Fruit fly (Drosophila melanogaster) whole organism, prepupa: ENCODE data around the gene CG7275.
A peak's percentile ranks its signal among the peaks of the same experiment; 100 is the strongest.

ENCODE experiments used
- CG10669 ChIP-seq: fragments of 200-800 bp; sonication (Bioruptor generic); optimal IDR thresholded peaks from 3 replicates; lab custom pipeline; 2018; ENCODE audit warnings: missing biosample characterization, mild to moderate bottlenecking, missing genetic modification characterization, moderate library complexity
- CG11294 ChIP-seq: fragments of 200-800 bp; sonication (Bioruptor generic); IDR thresholded peaks from 2 replicates; pipeline ENCODE4 v1.3.6; 2022; ENCODE audit warnings: missing biosample characterization, missing genetic modification characterization
- CG11762 ChIP-seq: fragments of 200-800 bp; sonication (Bioruptor generic); optimal IDR thresholded peaks from 3 replicates; lab custom pipeline; 2016; ENCODE audit warnings: missing biosample characterization, missing genetic modification characterization; ENCODE audit not compliant: insufficient read depth
- CG11902 ChIP-seq: fragments of 200-800 bp; sonication (Bioruptor generic); optimal IDR thresholded peaks from 3 replicates; lab custom pipeline; 2016; ENCODE audit warnings: missing biosample characterization, missing genetic modification characterization
- CG15336 ChIP-seq: fragments of 200-800 bp; sonication (Bioruptor generic); IDR thresholded peaks from 2 replicates; pipeline ENCODE4 v1.3.6; 2022; ENCODE audit warnings: missing biosample characterization, missing genetic modification characterization
- CG1621 ChIP-seq: fragments of 200-800 bp; sonication (Bioruptor generic); optimal IDR thresholded peaks from 3 replicates; lab custom pipeline; 2018; ENCODE audit warnings: missing biosample characterization, mild to moderate bottlenecking, missing genetic modification characterization
- CG16779 ChIP-seq: fragments of 200-800 bp; sonication (Bioruptor generic); optimal IDR thresholded peaks from 3 replicates; lab custom pipeline; 2017; ENCODE audit warnings: missing biosample characterization, mild to moderate bottlenecking, missing genetic modification characterization
- CG3032 ChIP-seq: fragments of 200-800 bp; optimal IDR thresholded peaks from 2 replicates; lab custom pipeline; 2019; ENCODE audit warnings: missing biosample characterization, mild to moderate bottlenecking, missing genetic modification characterization, moderate library complexity
- CG31627 ChIP-seq: fragments of 200-800 bp; sonication (Bioruptor generic); optimal IDR thresholded peaks from 3 replicates; lab custom pipeline; 2016; ENCODE audit warnings: missing biosample characterization, missing genetic modification characterization
- CG32006 ChIP-seq: fragments of 200-800 bp; sonication (Bioruptor generic); optimal IDR thresholded peaks from 3 replicates; lab custom pipeline; 2017; ENCODE audit warnings: missing biosample characterization, mild to moderate bottlenecking, missing genetic modification characterization
- CG34406 ChIP-seq: fragments of 200-800 bp; sonication (Bioruptor generic); optimal IDR thresholded peaks from 3 replicates; lab custom pipeline; 2016; ENCODE audit warnings: missing biosample characterization, missing genetic modification characterization
- CG3919 ChIP-seq: fragments of 200-800 bp; sonication (Bioruptor generic); optimal IDR thresholded peaks from 3 replicates; lab custom pipeline; 2016; ENCODE audit warnings: missing biosample characterization, missing genetic modification characterization
- CG4318 ChIP-seq: fragments of 200-800 bp; sonication (Bioruptor generic); optimal IDR thresholded peaks from 3 replicates; lab custom pipeline; 2017; ENCODE audit warnings: missing biosample characterization, mild to moderate bottlenecking, missing genetic modification characterization
- CG6163 ChIP-seq: fragments of 200-800 bp; sonication (Bioruptor generic); IDR thresholded peaks from 3 replicates; pipeline ENCODE4 v1.3.6; 2022; ENCODE audit warnings: missing biosample characterization, missing genetic modification characterization
- CG6276 ChIP-seq: fragments of 200-800 bp; sonication (Bioruptor generic); optimal IDR thresholded peaks from 2 replicates; lab custom pipeline; 2017; ENCODE audit warnings: missing biosample characterization, mild to moderate bottlenecking, missing genetic modification characterization
- CG6792 ChIP-seq: fragments of 200-800 bp; sonication (Bioruptor generic); optimal IDR thresholded peaks from 3 replicates; lab custom pipeline; 2016; ENCODE audit warnings: missing biosample characterization, missing genetic modification characterization
- CG6854 ChIP-seq: fragments of 200-800 bp; sonication (Bioruptor generic); optimal IDR thresholded peaks from 2 replicates; lab custom pipeline; 2017; ENCODE audit warnings: missing biosample characterization, mild to moderate bottlenecking, missing genetic modification characterization
- CG7368 ChIP-seq: fragments of 200-800 bp; sonication (Bioruptor generic); optimal IDR thresholded peaks from 3 replicates; lab custom pipeline; 2016; ENCODE audit warnings: missing biosample characterization, missing genetic modification characterization
- CG8319 ChIP-seq: fragments of 200-800 bp; sonication (Bioruptor generic); optimal IDR thresholded peaks from 3 replicates; lab custom pipeline; 2016; ENCODE audit warnings: missing biosample characterization, missing genetic modification characterization
- CG9139 ChIP-seq: fragments of 200-800 bp; sonication (Bioruptor generic); optimal IDR thresholded peaks from 3 replicates; lab custom pipeline; 2017; ENCODE audit warnings: missing biosample characterization, mild to moderate bottlenecking, missing genetic modification characterization
- Eip75B ChIP-seq: fragments of 200-800 bp; sonication (Bioruptor generic); optimal IDR thresholded peaks from 3 replicates; lab custom pipeline; 2016; ENCODE audit warnings: missing biosample characterization, missing genetic modification characterization
- Eip78C ChIP-seq: fragments of 200-800 bp; sonication (Bioruptor generic); peaks from one replicate; lab custom pipeline; 2016; ENCODE audit warnings: missing biosample characterization, missing genetic modification characterization
- Eip93F ChIP-seq: fragments of 200-800 bp; sonication (Bioruptor generic); optimal IDR thresholded peaks from 2 replicates; lab custom pipeline; 2016; ENCODE audit warnings: missing biosample characterization, mild to moderate bottlenecking, missing genetic modification characterization
- Ets21C ChIP-seq: fragments of 200-800 bp; sonication (Bioruptor generic); optimal IDR thresholded peaks from 3 replicates; lab custom pipeline; 2016; ENCODE audit warnings: missing biosample characterization, missing genetic modification characterization
- Ets96B ChIP-seq: fragments of 200-800 bp; optimal IDR thresholded peaks from 2 replicates; lab custom pipeline; 2019; ENCODE audit warnings: missing biosample characterization, mild to moderate bottlenecking, missing genetic modification characterization, moderate library complexity
- Gug ChIP-seq: fragments of 200-800 bp; sonication (Bioruptor generic); IDR thresholded peaks from 2 replicates; pipeline ENCODE4 v1.3.6; 2022; ENCODE audit warnings: missing biosample characterization, missing genetic modification characterization
- Hr38 ChIP-seq: sonication (Bioruptor generic); optimal IDR thresholded peaks from 2 replicates; lab custom pipeline; 2016; ENCODE audit warnings: missing biosample characterization, missing genetic modification characterization
- Hr39 ChIP-seq: fragments of 200-800 bp; sonication (Bioruptor generic); optimal IDR thresholded peaks from 2 replicates; lab custom pipeline; 2016; ENCODE audit warnings: missing biosample characterization, missing genetic modification characterization
- Hr4 ChIP-seq: fragments of 200-800 bp; sonication (Bioruptor generic); optimal IDR thresholded peaks from 3 replicates; lab custom pipeline; 2016; ENCODE audit warnings: missing biosample characterization, missing genetic modification characterization
- Lpt ChIP-seq: fragments of 200-800 bp; sonication (Bioruptor generic); optimal IDR thresholded peaks from 3 replicates; lab custom pipeline; 2016; ENCODE audit warnings: missing biosample characterization, missing genetic modification characterization
- Met ChIP-seq: fragments of 200-800 bp; sonication (Bioruptor generic); optimal IDR thresholded peaks from 3 replicates; lab custom pipeline; 2016; ENCODE audit warnings: missing biosample characterization, missing genetic modification characterization
- OdsH ChIP-seq: fragments of 200-800 bp; sonication (Bioruptor generic); optimal IDR thresholded peaks from 3 replicates; lab custom pipeline; 2016; ENCODE audit warnings: missing biosample characterization, missing genetic modification characterization
- Sox102F ChIP-seq: fragments of 200-800 bp; sonication (Bioruptor generic); optimal IDR thresholded peaks from 2 replicates; lab custom pipeline; 2016; ENCODE audit warnings: missing biosample characterization, mild to moderate bottlenecking, missing genetic modification characterization
- Sox14 ChIP-seq: fragments of 200-800 bp; sonication (Bioruptor generic); optimal IDR thresholded peaks from 3 replicates; lab custom pipeline; 2016; ENCODE audit warnings: missing biosample characterization, missing genetic modification characterization
- Sox15 ChIP-seq: fragments of 200-800 bp; sonication (Bioruptor generic); optimal IDR thresholded peaks from 3 replicates; lab custom pipeline; 2016; ENCODE audit warnings: missing biosample characterization, missing genetic modification characterization
- achi ChIP-seq: fragments of 200-800 bp; sonication (Bioruptor generic); optimal IDR thresholded peaks from 3 replicates; lab custom pipeline; 2016; ENCODE audit warnings: missing biosample characterization, missing genetic modification characterization
- acj6 ChIP-seq: fragments of 200-800 bp; sonication (Bioruptor generic); optimal IDR thresholded peaks from 3 replicates; lab custom pipeline; 2016; ENCODE audit warnings: missing biosample characterization, missing genetic modification characterization
- cyc ChIP-seq: fragments of 200-800 bp; sonication (Bioruptor generic); optimal IDR thresholded peaks from 3 replicates; lab custom pipeline; 2016; ENCODE audit warnings: missing biosample characterization, missing genetic modification characterization
- dac ChIP-seq: fragments of 200-800 bp; sonication (Bioruptor generic); optimal IDR thresholded peaks from 2 replicates; lab custom pipeline; 2017; ENCODE audit warnings: missing biosample characterization, mild to moderate bottlenecking, missing genetic modification characterization
- dsx ChIP-seq: fragments of 200-800 bp; optimal IDR thresholded peaks from 3 replicates; lab custom pipeline; 2019; ENCODE audit warnings: missing biosample characterization, mild to moderate bottlenecking, missing genetic modification characterization, moderate library complexity; ENCODE audit not compliant: poor library complexity, severe bottlenecking
- eg ChIP-seq: fragments of 200-800 bp; sonication (Bioruptor generic); IDR thresholded peaks from 3 replicates; pipeline ENCODE4 v1.3.6; 2022; ENCODE audit warnings: missing biosample characterization, missing genetic modification characterization
- esn ChIP-seq: fragments of 200-800 bp; sonication (Bioruptor generic); optimal IDR thresholded peaks from 2 replicates; lab custom pipeline; 2016; ENCODE audit warnings: missing biosample characterization, mild to moderate bottlenecking, missing genetic modification characterization, moderate library complexity
- fd85E ChIP-seq: fragments of 200-800 bp; sonication (Bioruptor generic); optimal IDR thresholded peaks from 3 replicates; lab custom pipeline; 2016; ENCODE audit warnings: missing biosample characterization, missing genetic modification characterization
- fkh ChIP-seq: fragments of 200-800 bp; sonication (Bioruptor generic); optimal IDR thresholded peaks from 3 replicates; lab custom pipeline; 2017; ENCODE audit warnings: missing biosample characterization, mild to moderate bottlenecking, missing genetic modification characterization, moderate library complexity
- lz ChIP-seq: fragments of 200-800 bp; sonication (Bioruptor generic); optimal IDR thresholded peaks from 3 replicates; lab custom pipeline; 2016; ENCODE audit warnings: missing biosample characterization, missing genetic modification characterization
- net ChIP-seq: fragments of 200-800 bp; sonication (Bioruptor generic); optimal IDR thresholded peaks from 3 replicates; lab custom pipeline; 2016; ENCODE audit warnings: missing biosample characterization, missing genetic modification characterization
- pdm3 ChIP-seq: fragments of 200-800 bp; sonication (Bioruptor generic); optimal IDR thresholded peaks from 3 replicates; lab custom pipeline; 2016; ENCODE audit warnings: missing biosample characterization, missing genetic modification characterization
- spab ChIP-seq: fragments of 200-800 bp; sonication (Bioruptor generic); optimal IDR thresholded peaks from 2 replicates; lab custom pipeline; 2017; ENCODE audit warnings: missing biosample characterization, mild to moderate bottlenecking, missing genetic modification characterization, missing genetic modification reagents
- ss ChIP-seq, 2 experiments: fragments of 200-800 bp; sonication (Bioruptor generic); optimal IDR thresholded peaks; 2 replicates in 1 of 2; 3 replicates in 1 of 2; lab custom pipeline; 2017 to 2018; ENCODE audit warnings: mild to moderate bottlenecking in 2 of 2, missing biosample characterization in 2 of 2, missing genetic modification characterization in 2 of 2, moderate library complexity in 1 of 2
- svp ChIP-seq: fragments of 200-800 bp; sonication (Bioruptor generic); peaks from one replicate; lab custom pipeline; 2016; ENCODE audit warnings: missing biosample characterization, missing genetic modification characterization
- vri ChIP-seq: fragments of 200-800 bp; sonication (Bioruptor generic); optimal IDR thresholded peaks from 3 replicates; lab custom pipeline; 2016; ENCODE audit warnings: missing biosample characterization, mild to moderate bottlenecking, missing genetic modification characterization

The CG7275 gene

dm6 chr3L:15544455-15545415 lies 46.0 kb downstream of the CG7275 start:
- no peak for TF ChIP-seq Hr38
- TF ChIP-seq Hr39 (GFP tag; lab: Kevin White, UChicago), result peak; percentile 68
- peak; percentile 78 for TF ChIP-seq svp
- TF ChIP-seq vri (GFP tag; lab: Kevin White, UChicago), result peak; percentile 32
- no peak for TF ChIP-seq CG9139 (GFP tag; lab: Kevin White, UChicago)
- TF ChIP-seq net, result no peak
- peak; percentile 39 for TF ChIP-seq Sox102F (GFP tag; lab: Kevin White, UChicago)
- TF ChIP-seq CG11294 (GFP tag; lab: Robert Waterston, UW), result no peak
- no peak for TF ChIP-seq CG3032
- TF ChIP-seq CG15336 (GFP tag; lab: Robert Waterston, UW), result no peak
- no peak for TF ChIP-seq Sox15 (GFP tag; lab: Kevin White, UChicago)
- TF ChIP-seq CG34406 (GFP tag; lab: Kevin White, UChicago), result peak; percentile 19
- TF ChIP-seq Eip78C (GFP tag; lab: Kevin White, UChicago), result peak; percentile 59
- TF ChIP-seq acj6 (GFP tag; lab: Kevin White, UChicago), result peak; percentile 37
- TF ChIP-seq Gug, result no peak
- TF ChIP-seq fkh (GFP tag; lab: Kevin White, UChicago), result peak; percentile 33
- no peak for TF ChIP-seq ss (GFP tag; optimal IDR thresholded peaks at IDR 0.05; lab: Kevin White, UChicago)
- peak; percentile 59 for TF ChIP-seq esn (GFP tag; lab: Kevin White, UChicago)
- no peak for TF ChIP-seq CG10669 (GFP tag; lab: Kevin White, UChicago)
- TF ChIP-seq CG32006, result peak; percentile 74
- no peak for TF ChIP-seq Ets96B (tag; lab: Kevin White, UChicago)
- no peak for TF ChIP-seq spab (GFP tag; lab: Kevin White, UChicago)
- TF ChIP-seq CG3919, result peak; percentile 6
- peak; percentile 22 for TF ChIP-seq CG6792 (GFP tag; lab: Kevin White, UChicago)
- TF ChIP-seq CG6163 (GFP tag; lab: Robert Waterston, UW), result no peak
- peak; percentile 61 for TF ChIP-seq Hr4
- no peak for TF ChIP-seq dac (GFP tag; lab: Kevin White, UChicago)
- peak; percentile 65 for TF ChIP-seq Met (GFP tag; lab: Kevin White, UChicago)
- peak; percentile 59 for TF ChIP-seq cyc (GFP tag; lab: Kevin White, UChicago)
- no peak for TF ChIP-seq CG11762
- TF ChIP-seq pdm3 (GFP tag; lab: Kevin White, UChicago), result peak; percentile 7
- TF ChIP-seq CG8319 (GFP tag; lab: Kevin White, UChicago), result no peak
- TF ChIP-seq fd85E (GFP tag; lab: Kevin White, UChicago), result no peak
- TF ChIP-seq eg (GFP tag; lab: Robert Waterston, UW), result no peak
- peak; percentile 12 for TF ChIP-seq Eip75B
- no peak for TF ChIP-seq CG16779
- peak; percentile 35 for TF ChIP-seq Sox14 (GFP tag; lab: Kevin White, UChicago)
- TF ChIP-seq CG6276 (GFP tag; lab: Kevin White, UChicago), result no peak
- no peak for TF ChIP-seq Eip93F (GFP tag; lab: Kevin White, UChicago)
- TF ChIP-seq lz, result peak; percentile 53
- TF ChIP-seq CG6854 (GFP tag; lab: Kevin White, UChicago), result peak; percentile 39
- TF ChIP-seq CG11902 (GFP tag; lab: Kevin White, UChicago), result no peak
- no peak for TF ChIP-seq achi (GFP tag; lab: Kevin White, UChicago)
- TF ChIP-seq OdsH, result peak; percentile 33
- peak; percentile 50 for TF ChIP-seq CG4318
- TF ChIP-seq Lpt (GFP tag; lab: Kevin White, UChicago), result no peak
- peak; percentile 47 for TF ChIP-seq CG31627 (GFP tag; lab: Kevin White, UChicago)
- TF ChIP-seq CG7368, result no peak
- no peak for TF ChIP-seq dsx (GFP tag; lab: Kevin White, UChicago)
- TF ChIP-seq CG1621 (tag; lab: Kevin White, UChicago), result no peak
- peak; percentile 23 for TF ChIP-seq Ets21C (GFP tag; lab: Kevin White, UChicago)
